Fruit fly (Drosophila melanogaster): Measurements from ENCODE around the gene trh.

Gene trh

DNA sequence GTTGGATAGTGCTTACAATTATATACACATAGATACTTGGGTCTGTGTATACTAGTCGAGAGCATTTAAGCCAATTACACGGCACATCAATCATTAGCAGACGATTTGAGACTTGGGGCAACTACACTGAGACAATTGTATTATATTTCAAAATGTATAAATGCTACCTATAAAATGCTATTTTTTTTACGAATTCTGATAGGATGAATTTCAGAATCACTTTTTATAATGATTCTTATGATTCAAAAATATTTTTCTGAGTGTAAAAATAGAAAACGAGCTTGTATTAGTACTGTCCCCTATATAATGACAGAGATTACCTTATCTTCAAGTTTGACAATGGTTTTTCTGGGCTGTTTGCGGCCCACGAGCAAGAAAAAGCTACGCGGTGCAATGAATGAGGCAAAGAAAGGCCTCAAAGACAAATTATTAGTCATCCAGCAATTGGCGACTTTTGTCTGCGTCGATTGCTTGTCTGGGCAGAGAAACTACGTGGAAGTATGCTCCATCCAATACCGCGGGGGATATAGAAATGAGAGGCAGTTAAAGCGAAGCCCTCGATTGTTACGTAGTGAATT, 41.7 kb downstream of the trh start (continued):
- TF ChIP-seq ss (GFP tag; optimal IDR thresholded peaks at IDR 0.05) (no peak), CG9139 (GFP tag; optimal IDR thresholded peaks at IDR 0.05) (no peak), fkh (GFP tag; optimal IDR thresholded peaks at IDR 0.05) (no peak), CG8319 (GFP tag; optimal IDR thresholded peaks at IDR 0.05) (no peak), CG6854 (GFP tag; optimal IDR thresholded peaks at IDR 0.05) (no peak), CG4318 (GFP tag; optimal IDR thresholded peaks at IDR 0.05) (no peak), OdsH (GFP tag; optimal IDR thresholded peaks at IDR 0.05) (no peak)

DNA sequence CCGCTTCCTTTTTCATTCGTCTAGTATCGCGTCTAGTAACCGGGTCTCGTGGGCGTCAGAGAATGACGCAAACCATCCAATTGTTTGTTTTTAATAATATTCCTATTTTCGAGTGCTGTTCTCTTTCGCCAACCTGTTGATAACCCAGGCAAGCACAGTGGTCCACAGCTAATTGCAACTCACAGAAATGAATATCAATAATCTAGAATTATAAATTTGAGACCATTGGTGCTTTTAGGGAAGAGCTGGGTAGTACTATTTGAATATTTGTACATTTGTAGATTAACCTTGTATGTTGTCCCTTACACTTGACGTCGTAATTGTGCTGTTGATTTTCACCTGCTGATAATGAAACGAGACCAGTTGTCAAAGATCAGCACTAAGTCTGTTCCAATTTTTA, 42.7 kb downstream of the trh start:
- TF ChIP-seq CG15336 (GFP tag; IDR thresholded peaks at IDR 0.05) (0 out of 2 replicates have a peak, but pooled peaks have one; percentile 14), vri (GFP tag; optimal IDR thresholded peaks at IDR 0.05) (peak; percentile 31), CG34406 (GFP tag; optimal IDR thresholded peaks at IDR 0.05) (no peak), CG16779 (tag; optimal IDR thresholded peaks at IDR 0.05) (no peak), Sox14 (GFP tag; optimal IDR thresholded peaks at IDR 0.05) (no peak), CG6163 (GFP tag; IDR thresholded peaks at IDR 0.05) (no peak), Hr39 (GFP tag; optimal IDR thresholded peaks at IDR 0.05) (peak; percentile 22), Eip78C (GFP tag) (peak; percentile 52), svp (GFP tag) (peak; percentile 94), Met (GFP tag; optimal IDR thresholded peaks at IDR 0.05) (no peak), spab (GFP tag; optimal IDR thresholded peaks at IDR 0.05) (no peak), esn (GFP tag; optimal IDR thresholded peaks at IDR 0.05) (peak; percentile 13), salr (GFP tag; optimal IDR thresholded peaks at IDR 0.05) (no peak), acj6 (GFP tag; optimal IDR thresholded peaks at IDR 0.05) (no peak), CG6854 (GFP tag; optimal IDR thresholded peaks at IDR 0.05) (no peak), net (GFP tag; optimal IDR thresholded peaks at IDR 0.05) (no peak), OdsH (GFP tag; optimal IDR thresholded peaks at IDR 0.05) (peak; percentile 6)

DNA sequence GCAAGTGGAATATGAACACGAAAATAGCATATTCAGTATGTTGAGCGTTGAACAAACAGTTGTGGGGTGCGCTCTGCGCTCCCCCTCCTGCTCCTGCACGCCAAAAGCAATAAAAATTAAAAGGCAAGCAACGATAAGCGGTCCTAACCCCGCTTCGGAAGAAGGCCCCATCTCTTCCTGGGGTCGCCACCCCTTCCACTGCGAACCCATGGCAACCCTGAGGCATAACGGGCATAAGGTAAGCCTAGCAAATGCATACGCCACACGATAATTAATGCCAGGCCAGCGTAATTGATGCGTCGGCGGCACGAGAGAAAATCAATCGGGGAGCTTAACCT, 44.1 kb downstream of the trh start:
- TF ChIP-seq svp (GFP tag) = peak; percentile 57
- no peak for TF ChIP-seq CG4318 (GFP tag; optimal IDR thresholded peaks at IDR 0.05)

DNA sequence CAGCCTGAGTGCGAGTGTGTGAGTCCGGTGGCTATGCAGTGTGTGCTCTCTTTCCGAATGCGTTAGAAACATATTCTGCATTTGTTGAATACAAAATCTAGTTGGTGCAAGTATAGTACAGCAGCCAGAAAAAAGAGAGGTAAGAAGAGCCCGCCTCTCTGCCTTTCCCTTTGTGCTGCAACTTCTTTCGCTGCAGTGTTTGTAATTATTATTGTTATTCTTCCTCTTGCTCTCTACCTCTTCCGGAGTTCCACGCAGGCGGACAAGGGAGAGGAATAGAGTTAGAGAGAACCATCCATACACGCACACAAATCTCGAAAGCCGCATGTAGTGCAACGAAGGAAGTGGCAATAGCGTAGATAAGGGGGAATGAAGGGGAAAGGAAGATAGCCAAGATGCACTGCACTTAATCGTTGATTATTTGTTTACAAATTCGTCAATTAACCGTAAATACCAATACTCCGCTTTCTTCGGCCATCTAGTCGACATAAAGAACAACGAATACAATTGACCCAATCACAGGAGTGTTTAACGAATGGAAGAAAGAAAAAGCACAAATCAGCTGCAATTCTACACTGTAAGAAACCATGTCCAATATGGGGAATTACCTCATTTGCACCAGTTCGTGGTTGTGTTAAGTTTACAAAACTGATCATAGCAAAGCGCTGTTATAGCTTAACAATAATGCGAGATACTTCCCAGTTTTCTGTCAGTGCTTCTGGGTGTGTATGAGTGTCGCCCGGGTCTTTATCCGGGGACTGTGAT, 44.6 kb downstream of the trh start:
- TF ChIP-seq CG4318 (GFP tag; optimal IDR thresholded peaks at IDR 0.05) (peak; percentile 86), acj6 (GFP tag; optimal IDR thresholded peaks at IDR 0.05) (peak; percentile 89), CG6792 (GFP tag; optimal IDR thresholded peaks at IDR 0.05) (peak; percentile 86), achi (GFP tag; optimal IDR thresholded peaks at IDR 0.05) (peak; percentile 87), Sox15 (GFP tag; optimal IDR thresholded peaks at IDR 0.05) (peak; percentile 75), fkh (GFP tag; optimal IDR thresholded peaks at IDR 0.05) (no peak), CG34406 (GFP tag; optimal IDR thresholded peaks at IDR 0.05) (peak; percentile 77), CG10669 (GFP tag; optimal IDR thresholded peaks at IDR 0.05) (peak; percentile 85), pdm3 (GFP tag; optimal IDR thresholded peaks at IDR 0.05) (peak; percentile 91), CG6163 (GFP tag; IDR thresholded peaks at IDR 0.05) (peak; percentile 94), Ets21C (GFP tag; optimal IDR thresholded peaks at IDR 0.05) (peak; percentile 72), Hr38 (GFP tag; optimal IDR thresholded peaks at IDR 0.05) (peak; percentile 74), Gug (GFP tag; IDR thresholded peaks at IDR 0.05) (peak; percentile 35; the same call in 1 of the 2 replicates), CG3919 (GFP tag; optimal IDR thresholded peaks at IDR 0.05) (peak; percentile 92), CG8319 (GFP tag; optimal IDR thresholded peaks at IDR 0.05) (peak; percentile 82), fd59A (GFP tag; optimal IDR thresholded peaks at IDR 0.05) (peak; percentile 75), CG15336 (GFP tag; IDR thresholded peaks at IDR 0.05) (peak; percentile 91), vri (GFP tag; optimal IDR thresholded peaks at IDR 0.05) (peak; percentile 81), ss (GFP tag; optimal IDR thresholded peaks at IDR 0.05) (peak; percentile 61 to 75), CG10631 (GFP tag; optimal IDR thresholded peaks at IDR 0.05) (peak; percentile 91), svp (GFP tag) (peak; percentile 91), Eip75B (GFP tag; optimal IDR thresholded peaks at IDR 0.05) (peak; percentile 88), cyc (GFP tag; optimal IDR thresholded peaks at IDR 0.05) (peak; percentile 89), eg (GFP tag; IDR thresholded peaks at IDR 0.05) (peak; percentile 90), Sox14 (GFP tag; optimal IDR thresholded peaks at IDR 0.05) (peak; percentile 91), Eip78C (GFP tag) (peak; percentile 96), CG11902 (GFP tag; optimal IDR thresholded peaks at IDR 0.05) (peak; percentile 76), dac (GFP tag; optimal IDR thresholded peaks at IDR 0.05) (peak; percentile 89), lz (GFP tag; optimal IDR thresholded peaks at IDR 0.05) (peak; percentile 85), CG8632 (GFP tag; optimal IDR thresholded peaks at IDR 0.05) (peak; percentile 66), Ets96B (tag; optimal IDR thresholded peaks at IDR 0.05) (peak; percentile 81), dsx (GFP tag; optimal IDR thresholded peaks at IDR 0.05; ENCODE audit: poor library complexity, severe bottlenecking) (peak; percentile 78), net (GFP tag; optimal IDR thresholded peaks at IDR 0.05) (peak; percentile 90)

Data from whole organism, prepupa.